Worm (Caenorhabditis elegans) whole organism, L4/young adult: ENCODE results near the gene srh-97.

Experiments used
- W03F9.2 ChIP-seq: fragments of 150-350 bp; optimal IDR thresholded peaks from 2 replicates; lab custom pipeline; 2014; ENCODE audit warnings: missing biosample characterization, missing genetic modification characterization
- dao-5 ChIP-seq: sonication (generic microtip); optimal IDR thresholded peaks from 2 replicates; lab custom pipeline; 2016; ENCODE audit warnings: missing genotype, missing genetic modification characterization, moderate library complexity, missing compliant biosample characterization
- him-1 ChIP-seq: sonication (generic microtip); optimal IDR thresholded peaks from 2 replicates; lab custom pipeline; 2016; ENCODE audit warnings: missing genotype, missing genetic modification reagents, missing genetic modification characterization, missing compliant biosample characterization

DNA sequence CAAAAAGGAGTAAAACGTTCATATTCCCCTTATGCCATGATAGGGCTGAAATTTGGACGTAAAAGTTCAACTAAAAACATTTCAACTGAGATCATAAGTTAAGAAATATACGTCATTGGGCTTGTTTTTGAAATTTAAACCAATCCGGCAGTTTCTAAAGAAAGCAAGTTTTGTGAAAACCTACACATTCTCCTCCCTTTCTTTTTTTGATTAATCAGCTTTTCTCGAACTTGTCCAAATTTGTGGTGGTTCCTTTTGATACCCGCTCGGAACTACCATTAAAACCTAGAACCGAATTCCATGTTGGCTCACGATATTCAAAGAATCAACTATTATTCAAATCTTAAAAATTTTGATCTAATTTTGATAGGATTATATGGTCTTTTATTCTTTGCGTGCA, 36.5 kb upstream of the srh-97 start, which contains the start of gene srz-54:
- no peak for TF ChIP-seq him-1 (tag; lab: Kevin White, UChicago)
- TF ChIP-seq dao-5 (tag; lab: Kevin White, UChicago): no peak
- TF ChIP-seq W03F9.2 (tag; lab: Kevin White, UChicago): no peak
